Fruit fly (Drosophila melanogaster): ENCODE data around the gene Vha13.

Gene Vha13

dm6 chr3R:19648289-19648916 is 4.2 kb upstream of the Vha13 start, which contains the start of the genes CG6195 and CG31220 (continued):
- TF ChIP-seq sd (tag; optimal IDR thresholded peaks at IDR 0.05) (peak; percentile 98), dimm (GFP tag; IDR thresholded peaks at IDR 0.05) (no peak), sqz (GFP tag; optimal IDR thresholded peaks at IDR 0.05) (no peak), Mes4 (GFP tag; optimal IDR thresholded peaks at IDR 0.05) (peak; percentile 28), CG6813 (GFP tag; optimal IDR thresholded peaks at IDR 0.05) (no peak), stc (GFP tag; IDR thresholded peaks at IDR 0.05) (no peak), lbe (GFP tag; optimal IDR thresholded peaks at IDR 0.05) (no peak), ac (GFP tag; optimal IDR thresholded peaks at IDR 0.05) (no peak), exex (tag; optimal IDR thresholded peaks at IDR 0.05) (no peak), H15 (GFP tag; IDR thresholded peaks at IDR 0.05) (0 out of 3 replicates have a peak, but pooled peaks have one; percentile 6), sug (tag; optimal IDR thresholded peaks at IDR 0.05) (peak; percentile 12), CG11723 (GFP tag; optimal IDR thresholded peaks at IDR 0.05) (no peak), CG15073 (GFP tag; optimal IDR thresholded peaks at IDR 0.05) (no peak), CG11398 (GFP tag; optimal IDR thresholded peaks at IDR 0.05) (no peak), vvl (GFP tag; IDR thresholded peaks at IDR 0.05) (peak; percentile 64), al (GFP tag; IDR thresholded peaks at IDR 0.05) (no peak), cg (GFP tag; optimal IDR thresholded peaks at IDR 0.05) (no peak), nmo (GFP tag; optimal IDR thresholded peaks at IDR 0.05) (peak; percentile 42), Eip74EF (GFP tag; optimal IDR thresholded peaks at IDR 0.05) (no peak), sens-2 (GFP tag; IDR thresholded peaks at IDR 0.05) (no peak), CG6791 (GFP tag; IDR thresholded peaks at IDR 0.05; ENCODE audit: partially characterized antibody) (0 out of 3 replicates have a peak, but pooled peaks have one; percentile 44), CG2199 (GFP tag; IDR thresholded peaks at IDR 0.05) (peak; percentile 76; the same call in 1 of the 3 replicates), CG2116 (GFP tag; optimal IDR thresholded peaks at IDR 0.05) (peak; percentile 45), zfh1 (GFP tag; IDR thresholded peaks at IDR 0.05) (no peak), CG11456 (GFP tag; IDR thresholded peaks at IDR 0.05) (peak; percentile 76; the same call in 2 of the 3 replicates), ase (GFP tag; IDR thresholded peaks at IDR 0.05) (no peak), en (GFP tag; optimal IDR thresholded peaks at IDR 0.05) (no peak), CG7271 (tag; optimal IDR thresholded peaks at IDR 0.05) (no peak), tna (GFP tag; IDR thresholded peaks at IDR 0.05; ENCODE audit: partially characterized antibody) (no peak), NC2β (GFP tag; optimal IDR thresholded peaks at IDR 0.05) (peak; percentile 34), Jarid2 (GFP tag; optimal IDR thresholded peaks at IDR 0.05) (no peak), CG3726 (GFP tag; IDR thresholded peaks at IDR 0.05) (no peak), Fer1 (GFP tag; optimal IDR thresholded peaks at IDR 0.05) (no peak), Max (GFP tag; optimal IDR thresholded peaks at IDR 0.05) (no peak), CTCF (GFP tag; optimal IDR thresholded peaks at IDR 0.05) (peak; percentile 93), gfzf (GFP tag; optimal IDR thresholded peaks at IDR 0.05) (peak; percentile 48), MTF-1 (GFP tag; optimal IDR thresholded peaks at IDR 0.05; ENCODE audit: borderline replicate concordance) (no peak), Doc3 (GFP tag; IDR thresholded peaks at IDR 0.05; ENCODE audit: partially characterized antibody) (no peak), danr (GFP tag; IDR thresholded peaks at IDR 0.05) (no peak), oc (tag; optimal IDR thresholded peaks at IDR 0.05) (no peak), Neu2 (GFP tag; optimal IDR thresholded peaks at IDR 0.05; ENCODE audit: borderline replicate concordance) (no peak), Sox102F (GFP tag; optimal IDR thresholded peaks at IDR 0.05) (peak; percentile 37), CG7963 (GFP tag; IDR thresholded peaks at IDR 0.05; ENCODE audit: partially characterized antibody) (no peak), Ets97D (GFP tag; optimal IDR thresholded peaks at IDR 0.05) (peak; percentile 57), slp2 (GFP tag; optimal IDR thresholded peaks at IDR 0.05) (no peak), crc (GFP tag; optimal IDR thresholded peaks at IDR 0.05) (no peak), klu (GFP tag; IDR thresholded peaks at IDR 0.05) (no peak), caup (GFP tag; optimal IDR thresholded peaks at IDR 0.05; ENCODE audit: severe bottlenecking) (peak; percentile 12), btn (GFP tag; optimal IDR thresholded peaks at IDR 0.05) (no peak), CG1233 (GFP tag; optimal IDR thresholded peaks at IDR 0.05) (no peak)
